Worm (Caenorhabditis elegans): ENCODE results near the gene kel-8.

DNA sequence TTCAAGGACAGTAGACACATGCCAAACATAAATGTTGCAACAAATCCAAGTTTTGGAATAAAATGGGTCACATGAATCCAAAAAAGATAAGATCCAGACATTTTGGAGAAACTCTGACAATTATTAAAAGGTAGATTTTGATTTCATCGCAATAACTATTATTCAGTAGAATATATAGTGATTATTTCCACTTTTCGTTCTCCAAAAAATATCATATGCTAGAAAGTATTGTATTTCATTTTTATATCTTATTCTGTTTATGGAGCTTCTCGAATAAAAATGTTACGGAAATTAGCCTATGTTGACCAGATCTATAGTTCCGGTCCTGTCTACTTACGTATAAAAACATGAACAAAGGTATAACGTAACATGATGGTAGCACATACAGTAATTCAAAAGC, 55.8 kb downstream of the kel-8 start, which contains the start of gene str-13:
- no peak for TF ChIP-seq nhr-25 (tag; optimal IDR thresholded peaks at IDR 0.05)
- TF ChIP-seq nhr-77 (tag; optimal IDR thresholded peaks at IDR 0.05): no peak
- no peak for TF ChIP-seq blmp-1 (tag; optimal IDR thresholded peaks at IDR 0.05; ENCODE audit: insufficient read depth)
- no peak for TF ChIP-seq aly-2 (tag; optimal IDR thresholded peaks at IDR 0.05)
- no peak for TF ChIP-seq ceh-16 (tag; optimal IDR thresholded peaks at IDR 0.05)
- TF ChIP-seq ama-1 (optimal IDR thresholded peaks at IDR 0.05): no peak
- TF ChIP-seq elt-3 (tag; optimal IDR thresholded peaks at IDR 0.05): no peak
- TF ChIP-seq lin-39 (tag; optimal IDR thresholded peaks at IDR 0.05): no peak

Measured in whole organism, L2 larva.